Worm (Caenorhabditis elegans) whole organism, early embryonic: ENCODE results near the gene fbxa-108.
A peak's percentile ranks its signal among the peaks of the same experiment; 100 is the strongest.

Experiments
- B0310.2 ChIP-seq: sonication (generic microtip); optimal IDR thresholded peaks from 2 replicates; lab custom pipeline; 2016; ENCODE audit warnings: mild to moderate bottlenecking, missing genetic modification characterization, missing compliant biosample characterization
- F13C5.2 ChIP-seq: sonication (generic microtip); optimal IDR thresholded peaks from 2 replicates; lab custom pipeline; 2017; ENCODE audit warnings: mild to moderate bottlenecking, missing genetic modification characterization, inconsistent platforms, missing compliant biosample characterization
- aly-1 ChIP-seq: sonication (generic microtip); optimal IDR thresholded peaks from 2 replicates; lab custom pipeline; 2016; ENCODE audit warnings: missing genetic modification characterization, missing compliant biosample characterization
- ama-1 ChIP-seq: fragments of 150-350 bp; optimal IDR thresholded peaks from 2 replicates; lab custom pipeline; 2014
- ceh-13 ChIP-seq: fragments of 200-800 bp; sonication (Bioruptor generic); optimal IDR thresholded peaks from 2 replicates; lab custom pipeline; 2018; ENCODE audit warnings: mild to moderate bottlenecking, missing genetic modification characterization, missing compliant biosample characterization
- ceh-36 ChIP-seq: sonication (generic microtip); optimal IDR thresholded peaks from 2 replicates; lab custom pipeline; 2016; ENCODE audit warnings: missing genetic modification characterization, inconsistent platforms, missing compliant biosample characterization
- ets-7 ChIP-seq: sonication (generic microtip); optimal IDR thresholded peaks from 2 replicates; lab custom pipeline; 2016; ENCODE audit warnings: missing genotype, missing genetic modification characterization, missing compliant biosample characterization
- flt-1 ChIP-seq: fragments of 200-800 bp; sonication (Bioruptor generic); IDR thresholded peaks from 2 replicates; pipeline ENCODE4 v1.3.6; 2022; ENCODE audit warnings: missing genetic modification characterization, missing compliant biosample characterization
- hmbx-1 ChIP-seq: sonication (generic microtip); optimal IDR thresholded peaks from 2 replicates; lab custom pipeline; 2016; ENCODE audit warnings: mild to moderate bottlenecking, missing genetic modification characterization, missing compliant biosample characterization
- hmg-4 ChIP-seq: fragments of 200-800 bp; sonication (Bioruptor generic); optimal IDR thresholded peaks from 2 replicates; lab custom pipeline; 2018; ENCODE audit warnings: mild to moderate bottlenecking, missing genetic modification characterization, missing compliant biosample characterization
- hnd-1 ChIP-seq: sonication (generic microtip); optimal IDR thresholded peaks from 2 replicates; lab custom pipeline; 2016; ENCODE audit warnings: missing genetic modification characterization, missing compliant biosample characterization
- pes-1 ChIP-seq: fragments of 200-800 bp; sonication (Bioruptor generic); IDR thresholded peaks from 2 replicates; pipeline ENCODE4 v1.3.6; 2022; ENCODE audit warnings: missing genetic modification reagents, missing genetic modification characterization, missing compliant biosample characterization
- scrt-1 ChIP-seq: fragments of 200-800 bp; sonication (Bioruptor generic); IDR thresholded peaks from 2 replicates; pipeline ENCODE4 v1.3.6; 2022; ENCODE audit warnings: missing genetic modification characterization, missing compliant biosample characterization
- sea-1 ChIP-seq: fragments of 200-800 bp; sonication (Bioruptor generic); conservative IDR thresholded peaks from 2 replicates; pipeline ENCODE4 v1.3.6; 2022; ENCODE audit warnings: missing genetic modification characterization, missing compliant biosample characterization
- tbx-11 ChIP-seq: fragments of 200-800 bp; sonication (Bioruptor generic); IDR thresholded peaks from 2 replicates; pipeline ENCODE4 v1.3.6; 2022; ENCODE audit warnings: missing genetic modification characterization, missing compliant biosample characterization
- tbx-37 ChIP-seq: fragments of 200-800 bp; sonication (Bioruptor generic); conservative IDR thresholded peaks from 2 replicates; pipeline ENCODE4 v1.3.6; 2022; ENCODE audit warnings: missing genetic modification reagents, missing genetic modification characterization, missing compliant biosample characterization
- tra-4 ChIP-seq: sonication (generic microtip); optimal IDR thresholded peaks from 2 replicates; lab custom pipeline; 2017; ENCODE audit warnings: missing genetic modification characterization, missing compliant biosample characterization

The fbxa-108 gene

ce11 chrV:17673343-17673742, 14.2 kb upstream of the fbxa-108 start, which contains the start of gene str-93:
Gene str-93, minus strand, starts transcription at chrV:17673443.
- TF ChIP-seq hmg-4 (GFP tag; lab: Kevin White, UChicago) (no peak), ceh-36 (no peak), ets-7 (tag; lab: Kevin White, UChicago) (no peak), flt-1 (GFP tag; lab: Robert Waterston, UW) (no peak), aly-1 (no peak), hmbx-1 (tag; lab: Kevin White, UChicago) (no peak), ama-1 (lab: Kevin White, UChicago) (no peak)

- TF ChIP-seq pes-1, result no peak
- TF ChIP-seq aly-1, result no peak
- TF ChIP-seq ceh-36, result no peak
- no peak for TF ChIP-seq hmg-4 (GFP tag; lab: Kevin White, UChicago)
- TF ChIP-seq B0310.2 (tag; lab: Kevin White, UChicago), result no peak
- TF ChIP-seq hmbx-1 (tag; lab: Kevin White, UChicago), result no peak
- no peak for TF ChIP-seq ama-1 (lab: Kevin White, UChicago)
- TF ChIP-seq F13C5.2 (tag; lab: Kevin White, UChicago), result no peak
- TF ChIP-seq scrt-1 (GFP tag; lab: Robert Waterston, UW), result no peak
- TF ChIP-seq tbx-37 (GFP tag; lab: Robert Waterston, UW), result no peak
- no peak for TF ChIP-seq sea-1 (GFP tag; lab: Robert Waterston, UW)
- TF ChIP-seq hnd-1 (tag; lab: Kevin White, UChicago), result no peak
- TF ChIP-seq tbx-11 (GFP tag; lab: Robert Waterston, UW), result no peak
- TF ChIP-seq flt-1 (GFP tag; lab: Robert Waterston, UW), result no peak
- TF ChIP-seq tra-4, result no peak
- TF ChIP-seq ets-7 (tag; lab: Kevin White, UChicago), result no peak
Observed at ce11 chrV:17668531-17668930, 9.3 kb upstream of the fbxa-108 start, which contains the start of gene str-89. Gene str-89, plus strand, starts transcription at chrV:17668831.

DNA sequence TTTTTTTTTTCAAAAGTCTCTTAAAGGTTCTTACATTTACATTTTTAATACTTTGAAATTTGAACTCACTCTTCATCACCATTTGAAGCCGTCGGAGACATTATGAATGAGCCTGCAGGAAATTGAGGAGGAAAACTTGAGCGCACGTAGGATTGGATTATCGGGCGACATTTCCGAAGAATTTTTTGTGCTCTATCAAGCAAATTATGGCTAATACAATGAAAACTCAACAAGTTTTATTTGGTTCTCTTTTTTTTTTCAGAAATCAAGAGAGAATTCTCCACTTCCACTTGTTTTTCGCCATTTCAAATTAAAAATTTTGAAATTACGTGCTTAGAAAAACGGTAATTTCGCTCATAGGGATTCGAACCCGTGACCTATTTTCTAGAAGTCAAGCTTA, 8.5 kb upstream of the fbxa-108 start, which contains the start of gene F59A1.12:
Gene F59A1.12 (minus strand): TSS at position 101 of the 400 bp plus-strand sequence.
- TF ChIP-seq hmbx-1 (tag; lab: Kevin White, UChicago) (no peak), F13C5.2 (tag; lab: Kevin White, UChicago) (no peak), pes-1 (no peak), ceh-36 (no peak), scrt-1 (GFP tag; lab: Robert Waterston, UW) (no peak), B0310.2 (tag; lab: Kevin White, UChicago) (no peak), tbx-37 (GFP tag; lab: Robert Waterston, UW) (no peak), tbx-11 (GFP tag; lab: Robert Waterston, UW) (no peak)

ce11 chrV:17665906-17666305, 6.7 kb upstream of the fbxa-108 start, which contains the start of gene F59A1.11:
Gene F59A1.11, minus strand, starts transcription at chrV:17666006.
- no peak for TF ChIP-seq hmg-4 (GFP tag; lab: Kevin White, UChicago)
- TF ChIP-seq hmbx-1 (tag; lab: Kevin White, UChicago), result no peak
- TF ChIP-seq ama-1 (lab: Kevin White, UChicago), result no peak
- no peak for TF ChIP-seq ceh-13 (GFP tag; lab: Kevin White, UChicago)
- no peak for TF ChIP-seq hnd-1 (tag; lab: Kevin White, UChicago)
- no peak for TF ChIP-seq flt-1 (GFP tag; lab: Robert Waterston, UW)
- TF ChIP-seq tbx-37 (GFP tag; lab: Robert Waterston, UW), result no peak
- TF ChIP-seq pes-1, result no peak
- no peak for TF ChIP-seq ets-7 (tag; lab: Kevin White, UChicago)
- TF ChIP-seq aly-1, result no peak
- TF ChIP-seq scrt-1 (GFP tag; lab: Robert Waterston, UW), result no peak
- TF ChIP-seq F13C5.2 (tag; lab: Kevin White, UChicago), result no peak
- no peak for TF ChIP-seq tra-4

- 0 out of 2 replicates have a peak, but pooled peaks have one; percentile 25 for TF ChIP-seq sea-1 (GFP tag; lab: Robert Waterston, UW)
- no peak for TF ChIP-seq aly-1
- TF ChIP-seq ama-1 (lab: Kevin White, UChicago), result no peak
- TF ChIP-seq flt-1 (GFP tag; lab: Robert Waterston, UW), result no peak
- no peak for TF ChIP-seq ets-7 (tag; lab: Kevin White, UChicago)
Observed at ce11 chrV:17664367-17664766, 5.2 kb upstream of the fbxa-108 start.

DNA sequence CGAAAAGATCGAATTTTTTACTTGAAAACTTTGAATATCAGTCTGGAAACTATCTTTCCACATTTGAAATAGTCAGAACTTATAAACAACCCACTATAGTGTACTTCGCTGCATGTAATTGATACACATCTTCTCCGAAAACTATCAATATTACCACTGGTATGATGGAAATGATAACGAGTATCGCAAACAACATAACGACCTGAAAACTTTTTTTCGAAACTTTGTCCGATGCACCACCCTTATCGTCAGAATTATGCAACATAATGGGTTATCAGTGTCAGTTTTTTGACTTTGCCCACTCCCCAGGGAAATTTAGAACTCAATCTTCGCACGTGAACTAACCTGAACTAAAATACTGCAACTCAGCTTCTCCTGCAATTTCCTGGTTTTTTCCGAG, 3.1 kb upstream of the fbxa-108 start:
- TF ChIP-seq F13C5.2 (tag; lab: Kevin White, UChicago) (no peak), tbx-11 (GFP tag; lab: Robert Waterston, UW) (no peak), ceh-13 (GFP tag; lab: Kevin White, UChicago) (no peak), hnd-1 (tag; lab: Kevin White, UChicago) (no peak), flt-1 (GFP tag; lab: Robert Waterston, UW) (no peak), pes-1 (no peak), hmbx-1 (tag; lab: Kevin White, UChicago) (no peak), tbx-37 (GFP tag; lab: Robert Waterston, UW) (no peak), ama-1 (lab: Kevin White, UChicago) (no peak), sea-1 (GFP tag; lab: Robert Waterston, UW) (no peak), ets-7 (tag; lab: Kevin White, UChicago) (no peak), ceh-36 (no peak), scrt-1 (GFP tag; lab: Robert Waterston, UW) (no peak), aly-1 (no peak)

DNA sequence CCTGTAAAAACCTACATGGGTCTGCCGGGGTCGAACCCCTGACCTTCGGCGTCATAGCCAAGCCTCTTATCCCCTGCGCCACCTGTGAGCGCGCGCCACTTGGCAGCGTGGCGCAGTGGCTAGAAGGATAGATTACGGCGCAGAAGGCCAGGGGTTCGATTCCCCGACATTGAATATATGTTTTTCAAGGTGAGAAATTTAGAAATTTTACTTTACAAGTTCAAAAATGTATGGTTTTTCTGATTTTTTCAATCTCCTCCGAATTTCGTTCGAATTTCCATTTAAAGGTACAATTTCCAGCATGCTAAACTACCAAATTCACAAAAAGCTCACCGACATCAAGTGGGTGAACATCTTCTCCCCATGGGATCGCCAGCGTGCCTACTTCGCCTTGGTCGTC, 818 bp upstream of the fbxa-108 start, which contains the start of gene dgat-2:
Gene dgat-2 (plus strand): TSS at position 301 of the 400 bp plus-strand sequence.
- TF ChIP-seq tra-4 (no peak), flt-1 (GFP tag; lab: Robert Waterston, UW) (no peak), pes-1 (no peak), B0310.2 (tag; lab: Kevin White, UChicago) (no peak), scrt-1 (GFP tag; lab: Robert Waterston, UW) (no peak)

DNA sequence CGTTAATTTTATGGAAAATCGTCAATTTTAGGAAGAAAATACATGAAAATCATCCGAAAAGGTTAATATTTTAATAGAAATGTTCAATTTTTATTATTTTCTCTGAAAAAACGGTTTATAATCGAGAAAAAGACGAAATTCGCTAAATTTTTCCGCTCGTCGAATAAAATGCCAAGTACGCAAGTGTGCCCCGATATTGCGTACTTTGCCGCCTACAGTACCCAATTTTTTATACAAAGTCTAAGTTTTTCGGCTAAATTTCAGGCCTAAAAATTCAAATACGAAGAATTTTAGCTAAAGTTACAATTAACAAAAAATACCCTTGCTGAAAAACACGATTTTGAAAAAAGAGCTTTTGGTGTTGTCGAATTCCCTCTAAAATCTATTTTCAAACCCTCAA, 361 bp downstream of the fbxa-108 start:
- TF ChIP-seq B0310.2 (tag; lab: Kevin White, UChicago), result no peak
- TF ChIP-seq tbx-37 (GFP tag; lab: Robert Waterston, UW), result no peak
- TF ChIP-seq ets-7 (tag; lab: Kevin White, UChicago), result no peak
- TF ChIP-seq hmbx-1 (tag; lab: Kevin White, UChicago), result no peak
- no peak for TF ChIP-seq tra-4
- TF ChIP-seq scrt-1 (GFP tag; lab: Robert Waterston, UW), result no peak
- TF ChIP-seq aly-1, result no peak
- no peak for TF ChIP-seq tbx-11 (GFP tag; lab: Robert Waterston, UW)
- TF ChIP-seq ama-1 (lab: Kevin White, UChicago), result no peak
